Fruit fly (Drosophila melanogaster) whole organism, embryonic: ENCODE data around the gene Scgalpha.

Experiments used
- Atf6 ChIP-seq: fragments of 200-800 bp; sonication (Bioruptor generic); IDR thresholded peaks from 2 replicates; pipeline ENCODE4 v1.3.6; 2022; ENCODE audit warnings: missing biosample characterization, missing genetic modification characterization
- B-H2 ChIP-seq: fragments of 200-800 bp; sonication (Bioruptor generic); optimal IDR thresholded peaks from 2 replicates; lab custom pipeline; 2018; ENCODE audit warnings: missing biosample characterization, mild to moderate bottlenecking, missing genetic modification characterization
- Bteb2 ChIP-seq: fragments of 200-800 bp; sonication (Bioruptor generic); optimal IDR thresholded peaks from 2 replicates; lab custom pipeline; 2016; ENCODE audit warnings: missing biosample characterization, missing genetic modification characterization
- CG14050 ChIP-seq: fragments of 200-800 bp; sonication (Bioruptor generic); IDR thresholded peaks from 3 replicates; pipeline ENCODE4 v1.3.6; 2022; ENCODE audit warnings: missing biosample characterization, missing genetic modification characterization
- CG14667 ChIP-seq: fragments of 200-800 bp; sonication (Bioruptor generic); IDR thresholded peaks from 2 replicates; pipeline ENCODE4 v1.3.6; 2022; ENCODE audit warnings: missing biosample characterization, missing genetic modification characterization
- CG16813 ChIP-seq: fragments of 200-800 bp; sonication (Bioruptor generic); IDR thresholded peaks from 3 replicates; pipeline ENCODE4 v1.3.6; 2022; ENCODE audit warnings: missing biosample characterization, missing genetic modification characterization; ENCODE audit not compliant: partially characterized antibody
- CG1792 ChIP-seq: fragments of 200-800 bp; sonication (Bioruptor generic); optimal IDR thresholded peaks from 2 replicates; lab custom pipeline; 2016; ENCODE audit warnings: missing biosample characterization, missing genetic modification characterization
- CG18599 ChIP-seq: fragments of 200-800 bp; sonication (Bioruptor generic); optimal IDR thresholded peaks from 3 replicates; lab custom pipeline; 2017; ENCODE audit warnings: missing biosample characterization, missing genetic modification characterization, mild to moderate bottlenecking, moderate library complexity, missing genetic modification reagents
- CG31365 ChIP-seq: fragments of 200-800 bp; sonication (Bioruptor generic); optimal IDR thresholded peaks from 2 replicates; lab custom pipeline; 2018; ENCODE audit warnings: missing biosample characterization, mild to moderate bottlenecking, missing genetic modification characterization
- CG32532 ChIP-seq: fragments of 200-800 bp; sonication (Bioruptor generic); IDR thresholded peaks from 2 replicates; pipeline ENCODE4 v1.3.6; 2022; ENCODE audit warnings: missing biosample characterization, missing genetic modification characterization
- CG34376 ChIP-seq: fragments of 200-800 bp; sonication (Bioruptor generic); optimal IDR thresholded peaks from 2 replicates; lab custom pipeline; 2018; ENCODE audit warnings: missing biosample characterization, mild to moderate bottlenecking, missing genetic modification characterization
- CG3838 ChIP-seq: fragments of 200-800 bp; sonication (Bioruptor generic); optimal IDR thresholded peaks from 3 replicates; lab custom pipeline; 2016; ENCODE audit warnings: missing biosample characterization, missing genetic modification characterization
- CG4424 ChIP-seq: fragments of 200-800 bp; sonication (Bioruptor generic); optimal IDR thresholded peaks from 3 replicates; lab custom pipeline; 2016; ENCODE audit warnings: missing biosample characterization, missing genetic modification characterization
- CG4820 ChIP-seq: fragments of 200-800 bp; sonication (Bioruptor generic); optimal IDR thresholded peaks from 3 replicates; lab custom pipeline; 2016; ENCODE audit warnings: missing biosample characterization, missing genetic modification characterization
- CG6791 ChIP-seq: fragments of 200-800 bp; sonication (Bioruptor generic); IDR thresholded peaks from 3 replicates; pipeline ENCODE4 v1.3.6; 2022; ENCODE audit warnings: missing biosample characterization, missing genetic modification characterization; ENCODE audit not compliant: partially characterized antibody
- CG6854 ChIP-seq: fragments of 200-800 bp; sonication (Bioruptor generic); optimal IDR thresholded peaks from 3 replicates; lab custom pipeline; 2017; ENCODE audit warnings: missing biosample characterization, mild to moderate bottlenecking, missing genetic modification characterization
- CG7357 ChIP-seq: fragments of 200-800 bp; sonication (Bioruptor generic); IDR thresholded peaks from 3 replicates; pipeline ENCODE4 v1.3.6; 2022; ENCODE audit warnings: missing biosample characterization, missing genetic modification characterization
- CG7556 ChIP-seq: fragments of 200-800 bp; sonication (Bioruptor generic); optimal IDR thresholded peaks from 2 replicates; lab custom pipeline; 2017; ENCODE audit warnings: missing biosample characterization, mild to moderate bottlenecking, missing genetic modification characterization
- CG9797 ChIP-seq: fragments of 200-800 bp; sonication (Bioruptor generic); optimal IDR thresholded peaks from 3 replicates; lab custom pipeline; 2018; ENCODE audit warnings: missing biosample characterization, mild to moderate bottlenecking, missing genetic modification characterization
- Camta ChIP-seq: fragments of 200-800 bp; sonication (Bioruptor generic); optimal IDR thresholded peaks from 2 replicates; lab custom pipeline; 2016; ENCODE audit warnings: missing biosample characterization, missing genetic modification characterization
- D19A ChIP-seq: fragments of 200-800 bp; optimal IDR thresholded peaks from 3 replicates; lab custom pipeline; 2019; ENCODE audit warnings: missing biosample characterization, mild to moderate bottlenecking, missing genetic modification characterization, moderate library complexity
- Dek ChIP-seq: fragments of 200-800 bp; sonication (Bioruptor generic); optimal IDR thresholded peaks from 3 replicates; lab custom pipeline; 2019; ENCODE audit warnings: missing biosample characterization, mild to moderate bottlenecking, missing genetic modification characterization, moderate library complexity
- Dip2 ChIP-seq: fragments of 200-800 bp; sonication (Bioruptor generic); IDR thresholded peaks from 2 replicates; pipeline ENCODE4 v1.3.6; 2022; ENCODE audit warnings: missing biosample characterization, missing genetic modification characterization
- Eip74EF ChIP-seq, 2 experiments: fragments of 200-800 bp in 1 of 2; fragments of >200 bp in 1 of 2; sonication (Bioruptor generic) in 1 of 2; optimal IDR thresholded peaks; 2 replicates each; lab custom pipeline; 2017 to 2019; ENCODE audit warnings: missing biosample characterization in 2 of 2, missing genetic modification characterization in 2 of 2, mild to moderate bottlenecking in 1 of 2, moderate library complexity in 1 of 2
- Kr ChIP-seq: fragments of 200-800 bp; sonication (Bioruptor generic); optimal IDR thresholded peaks from 2 replicates; lab custom pipeline; 2017; ENCODE audit warnings: missing biosample characterization, mild to moderate bottlenecking, missing genetic modification characterization
- Mrtf ChIP-seq: fragments of 200-800 bp; sonication (Bioruptor generic); IDR thresholded peaks from 3 replicates; pipeline ENCODE4 v1.3.6; 2022; ENCODE audit warnings: missing biosample characterization, missing genetic modification characterization
- Nf-YB ChIP-seq: fragments of 200-800 bp; sonication (Bioruptor generic); optimal IDR thresholded peaks from 3 replicates; lab custom pipeline; 2019; ENCODE audit warnings: missing biosample characterization, mild to moderate bottlenecking, missing genetic modification characterization, moderate library complexity
- Oaz ChIP-seq: fragments of 200-800 bp; sonication (Bioruptor generic); IDR thresholded peaks from 2 replicates; pipeline ENCODE4 v1.3.6; 2022; ENCODE audit warnings: missing biosample characterization, missing genetic modification characterization
- Ravus ChIP-seq: fragments of 200-800 bp; sonication (Bioruptor generic); IDR thresholded peaks from 2 replicates; pipeline ENCODE4 v1.3.6; 2022; ENCODE audit warnings: missing biosample characterization, missing genetic modification characterization
- Taf1 ChIP-seq: fragments of 200-800 bp; sonication (Bioruptor generic); IDR thresholded peaks from 2 replicates; pipeline ENCODE4 v1.3.6; 2022; ENCODE audit warnings: missing biosample characterization, missing genetic modification characterization
- Trl ChIP-seq, 3 experiments: fragments of >200 bp in 2 of 3; fragments of 200-800 bp in 1 of 3; sonication (Bioruptor generic) in 1 of 3; optimal IDR thresholded peaks; 2 replicates in 1 of 3; 3 replicates in 2 of 3; lab custom pipeline; 2016 to 2017; ENCODE audit warnings: missing biosample characterization in 1 of 3, missing genetic modification characterization in 1 of 3
- Vsx1 ChIP-seq: fragments of 200-800 bp; sonication (Bioruptor generic); optimal IDR thresholded peaks from 2 replicates; lab custom pipeline; 2017; ENCODE audit warnings: missing biosample characterization, mild to moderate bottlenecking, missing genetic modification characterization, missing genetic modification reagents
- ap ChIP-seq: fragments of 200-800 bp; sonication (Bioruptor generic); IDR thresholded peaks from 2 replicates; pipeline ENCODE4 v1.3.6; 2022; ENCODE audit warnings: missing biosample characterization, missing genetic modification characterization
- ase ChIP-seq: fragments of 200-800 bp; sonication (Bioruptor generic); IDR thresholded peaks from 3 replicates; pipeline ENCODE4 v1.3.6; 2022; ENCODE audit warnings: missing biosample characterization, missing genetic modification characterization
- ato ChIP-seq: fragments of 200-800 bp; sonication (Bioruptor generic); IDR thresholded peaks from 2 replicates; pipeline ENCODE4 v1.3.6; 2022; ENCODE audit warnings: missing biosample characterization, missing genetic modification characterization; ENCODE audit not compliant: partially characterized antibody
- az2 ChIP-seq: fragments of 200-800 bp; sonication (Bioruptor generic); optimal IDR thresholded peaks from 3 replicates; lab custom pipeline; 2016; ENCODE audit warnings: missing biosample characterization, missing genetic modification characterization
- cad ChIP-seq: fragments of >200 bp; optimal IDR thresholded peaks from 2 replicates; lab custom pipeline; 2017; ENCODE audit warnings: missing biosample characterization, missing genetic modification characterization
- dm ChIP-seq: fragments of 200-800 bp; sonication (Bioruptor generic); optimal IDR thresholded peaks from 3 replicates; lab custom pipeline; 2016; ENCODE audit warnings: missing biosample characterization, missing genetic modification characterization
- dmrt99B ChIP-seq: fragments of 200-800 bp; sonication (Bioruptor generic); optimal IDR thresholded peaks from 2 replicates; lab custom pipeline; 2018; ENCODE audit warnings: missing biosample characterization, mild to moderate bottlenecking, missing genetic modification characterization, moderate library complexity
- gsb-n ChIP-seq: fragments of 200-800 bp; sonication (Bioruptor generic); optimal IDR thresholded peaks from 3 replicates; lab custom pipeline; 2018; ENCODE audit warnings: missing biosample characterization, mild to moderate bottlenecking, missing genetic modification characterization
- ind ChIP-seq: fragments of 200-800 bp; sonication (Bioruptor generic); optimal IDR thresholded peaks from 3 replicates; lab custom pipeline; 2016; ENCODE audit warnings: missing biosample characterization, missing genetic modification characterization
- nerfin-1 ChIP-seq: fragments of 200-800 bp; sonication (Bioruptor generic); optimal IDR thresholded peaks from 3 replicates; lab custom pipeline; 2019; ENCODE audit warnings: missing biosample characterization, mild to moderate bottlenecking, missing genetic modification characterization, moderate library complexity
- p53 ChIP-seq: fragments of 200-800 bp; sonication (Bioruptor generic); optimal IDR thresholded peaks from 2 replicates; lab custom pipeline; 2016; ENCODE audit warnings: missing biosample characterization, missing genetic modification characterization
- pho ChIP-seq: fragments of 200-800 bp; sonication (Bioruptor generic); optimal IDR thresholded peaks from 2 replicates; lab custom pipeline; 2016; ENCODE audit warnings: missing biosample characterization, missing genetic modification characterization
- prd ChIP-seq, 3 experiments: fragments of >200 bp in 2 of 3; fragments of 200-800 bp in 1 of 3; sonication (Bioruptor generic) in 1 of 3; optimal IDR thresholded peaks in 2 of 3; IDR thresholded peaks in 1 of 3; 2 replicates in 2 of 3; 3 replicates in 1 of 3; pipeline versions ENCODE4 v1.3.6 to Lab custom; 2017 to 2022; ENCODE audit warnings: missing biosample characterization in 1 of 3, missing genetic modification characterization in 1 of 3
- sd ChIP-seq: fragments of 200-800 bp; sonication (Bioruptor generic); optimal IDR thresholded peaks from 3 replicates; lab custom pipeline; 2018; ENCODE audit warnings: missing biosample characterization, mild to moderate bottlenecking, missing genetic modification characterization, moderate library complexity
- sisA ChIP-seq: fragments of 200-800 bp; sonication (Bioruptor generic); IDR thresholded peaks from 2 replicates; pipeline ENCODE4 v1.3.6; 2022; ENCODE audit warnings: missing biosample characterization, missing genetic modification characterization
- trem ChIP-seq: fragments of 200-800 bp; optimal IDR thresholded peaks from 3 replicates; lab custom pipeline; 2019; ENCODE audit warnings: missing biosample characterization, mild to moderate bottlenecking, missing genetic modification characterization, moderate library complexity

Gene Scgalpha

dm6 chr2L:8300220-8301167, 2.7 kb upstream of the Scgalpha start, which contains the start of gene Btk (continued):
- TF ChIP-seq CG14050 (GFP tag; lab: Robert Waterston, UW) (no peak), prd (optimal IDR thresholded peaks at IDR 0.05; lab: Kevin White, UChicago) (no peak), prd (GFP tag; IDR thresholded peaks at IDR 0.05; lab: Robert Waterston, UW) (no peak), Atf6 (GFP tag; lab: Robert Waterston, UW) (no peak), CG7556 (no peak), Camta (no peak), CG18599 (no peak), CG4424 (GFP tag; lab: Kevin White, UChicago) (no peak), CG31365 (no peak), CG32532 (GFP tag; lab: Robert Waterston, UW) (no peak), Dip2 (GFP tag; lab: Robert Waterston, UW) (no peak), CG1792 (no peak), Mrtf (no peak), Kr (GFP tag; lab: Kevin White, UChicago) (no peak), Nf-YB (GFP tag; lab: Kevin White, UChicago) (no peak), ap (no peak), Taf1 (GFP tag; lab: Robert Waterston, UW) (no peak), dm (no peak), ind (GFP tag; lab: Kevin White, UChicago) (no peak), p53 (GFP tag; lab: Kevin White, UChicago) (no peak), Eip74EF (GFP tag; optimal IDR thresholded peaks at IDR 0.05; lab: Kevin White, UChicago) (no peak), Dek (tag; lab: Kevin White, UChicago) (no peak), B-H2 (no peak), az2 (GFP tag; lab: Kevin White, UChicago) (no peak), Vsx1 (GFP tag; lab: Kevin White, UChicago) (peak; percentile 80), trem (tag; lab: Kevin White, UChicago) (peak; percentile 28), sisA (no peak), CG16813 (no peak), CG6791 (GFP tag; lab: Robert Waterston, UW) (no peak), ato (GFP tag; lab: Robert Waterston, UW) (no peak), CG4820 (GFP tag; lab: Kevin White, UChicago) (no peak), CG34376 (GFP tag; lab: Kevin White, UChicago) (peak; percentile 24), gsb-n (no peak), nerfin-1 (tag; lab: Kevin White, UChicago) (peak; percentile 9), cad (GFP tag; lab: Kevin White, UChicago) (no peak), CG7357 (no peak), CG6854 (GFP tag; lab: Kevin White, UChicago) (no peak), Oaz (GFP tag; lab: Robert Waterston, UW) (no peak), ase (no peak), CG9797 (peak; percentile 82), CG3838 (no peak), Ravus (GFP tag; lab: Robert Waterston, UW) (no peak), D19A (tag; lab: Kevin White, UChicago) (no peak), pho (GFP tag; lab: Kevin White, UChicago) (no peak), CG14667 (no peak), sd (tag; lab: Kevin White, UChicago) (peak; percentile 88), Bteb2 (no peak), Trl (optimal IDR thresholded peaks at IDR 0.05; lab: Kevin White, UChicago) (peak; percentile 34 to 35), Trl (GFP tag; optimal IDR thresholded peaks at IDR 0.05; lab: Kevin White, UChicago) (no peak), dmrt99B (tag; lab: Kevin White, UChicago) (no peak)
